Worm (Caenorhabditis elegans): Measurements from ENCODE around the gene C38C3.3.

ce11 chrV:1468905-1469304 lies 26.5 kb upstream of the C38C3.3 start:
- TF ChIP-seq unc-62 (GFP tag; optimal IDR thresholded peaks at IDR 0.05), result no peak
- TF ChIP-seq elt-2 (tag; optimal IDR thresholded peaks at IDR 0.05), result no peak
- no peak for TF ChIP-seq nhr-28 (tag; optimal IDR thresholded peaks at IDR 0.05)
- no peak for TF ChIP-seq aly-2 (tag; optimal IDR thresholded peaks at IDR 0.05)
